Fruit fly (Drosophila melanogaster) whole organism, embryonic: Measurements from ENCODE around the gene CG1532.
A peak's percentile ranks its signal among the peaks of the same experiment; 100 is the strongest.

Source experiments
- Bteb2 ChIP-seq: fragments of 200-800 bp; sonication (Bioruptor generic); optimal IDR thresholded peaks from 2 replicates; lab custom pipeline; 2016; ENCODE audit warnings: missing biosample characterization, missing genetic modification characterization
- CG12391 ChIP-seq: fragments of 200-800 bp; sonication (Bioruptor generic); optimal IDR thresholded peaks from 3 replicates; lab custom pipeline; 2018; ENCODE audit warnings: missing biosample characterization, mild to moderate bottlenecking, missing genetic modification characterization, moderate library complexity
- CG15514 ChIP-seq: fragments of 200-800 bp; sonication (Bioruptor generic); optimal IDR thresholded peaks from 3 replicates; lab custom pipeline; 2017; ENCODE audit warnings: missing biosample characterization, missing genetic modification characterization, mild to moderate bottlenecking, moderate library complexity, missing genetic modification reagents
- CG15601 ChIP-seq: fragments of 200-800 bp; sonication (Bioruptor generic); optimal IDR thresholded peaks from 3 replicates; lab custom pipeline; 2019; ENCODE audit warnings: missing biosample characterization, mild to moderate bottlenecking, missing genetic modification characterization, moderate library complexity
- CG1647 ChIP-seq: fragments of 200-800 bp; sonication (Bioruptor generic); optimal IDR thresholded peaks from 3 replicates; lab custom pipeline; 2016; ENCODE audit warnings: missing biosample characterization, missing genetic modification characterization
- CG16863 ChIP-seq: fragments of 200-800 bp; sonication (Bioruptor generic); optimal IDR thresholded peaks from 3 replicates; lab custom pipeline; 2016; ENCODE audit warnings: missing biosample characterization, missing genetic modification characterization
- CG17829 ChIP-seq: fragments of 200-800 bp; optimal IDR thresholded peaks from 2 replicates; lab custom pipeline; 2019; ENCODE audit warnings: missing biosample characterization, mild to moderate bottlenecking, missing genetic modification characterization, moderate library complexity
- CG2116 ChIP-seq: fragments of 200-800 bp; sonication (Bioruptor generic); optimal IDR thresholded peaks from 3 replicates; lab custom pipeline; 2018; ENCODE audit warnings: missing biosample characterization, mild to moderate bottlenecking, missing genetic modification characterization
- CG4360 ChIP-seq: fragments of 200-800 bp; sonication (Bioruptor generic); IDR thresholded peaks from 2 replicates; pipeline ENCODE4 v1.3.6; 2022; ENCODE audit warnings: missing biosample characterization, missing genetic modification characterization
- CG4617 ChIP-seq: fragments of 200-800 bp; sonication (Bioruptor generic); optimal IDR thresholded peaks from 3 replicates; lab custom pipeline; 2016; ENCODE audit warnings: missing biosample characterization, missing genetic modification characterization, borderline replicate concordance
- CG6813 ChIP-seq: fragments of 200-800 bp; sonication (Bioruptor generic); optimal IDR thresholded peaks from 2 replicates; lab custom pipeline; 2017; ENCODE audit warnings: missing biosample characterization, missing genetic modification characterization, mild to moderate bottlenecking, moderate library complexity, missing genetic modification reagents
- CG6854 ChIP-seq: fragments of 200-800 bp; sonication (Bioruptor generic); optimal IDR thresholded peaks from 3 replicates; lab custom pipeline; 2017; ENCODE audit warnings: missing biosample characterization, mild to moderate bottlenecking, missing genetic modification characterization
- CG7372 ChIP-seq: fragments of 200-800 bp; sonication (Bioruptor generic); IDR thresholded peaks from 2 replicates; pipeline ENCODE4 v1.3.6; 2022; ENCODE audit warnings: missing biosample characterization, missing genetic modification characterization
- CG7963 ChIP-seq: fragments of 200-800 bp; sonication (Bioruptor generic); IDR thresholded peaks from 3 replicates; pipeline ENCODE4 v1.3.6; 2022; ENCODE audit warnings: missing biosample characterization, missing genetic modification characterization; ENCODE audit not compliant: partially characterized antibody
- CG8359 ChIP-seq: fragments of 200-800 bp; sonication (Bioruptor generic); optimal IDR thresholded peaks from 2 replicates; lab custom pipeline; 2017; ENCODE audit warnings: missing biosample characterization, mild to moderate bottlenecking, missing genetic modification characterization, borderline replicate concordance
- CG9609 ChIP-seq: fragments of 200-800 bp; sonication (Bioruptor generic); optimal IDR thresholded peaks from 3 replicates; lab custom pipeline; 2016; ENCODE audit warnings: missing biosample characterization, missing genetic modification characterization
- Dll ChIP-seq: fragments of 200-800 bp; sonication (Bioruptor generic); IDR thresholded peaks from 4 replicates; pipeline ENCODE4 v1.3.6; 2022; ENCODE audit warnings: missing biosample characterization, missing genetic modification characterization; ENCODE audit not compliant: partially characterized antibody
- E2f1 ChIP-seq: fragments of 200-800 bp; sonication (Bioruptor generic); IDR thresholded peaks from 2 replicates; pipeline ENCODE4 v1.3.6; 2022; ENCODE audit warnings: missing biosample characterization, missing genetic modification characterization
- Elba2 ChIP-seq: fragments of 200-800 bp; sonication (Bioruptor generic); optimal IDR thresholded peaks from 3 replicates; lab custom pipeline; 2016; ENCODE audit warnings: missing biosample characterization, missing genetic modification characterization
- Gsc ChIP-seq: fragments of 200-800 bp; sonication (Bioruptor generic); IDR thresholded peaks from 2 replicates; pipeline ENCODE4 v1.3.6; 2022; ENCODE audit warnings: missing biosample characterization, missing genetic modification characterization
- Gug ChIP-seq: fragments of 200-800 bp; sonication (Bioruptor generic); IDR thresholded peaks from 4 replicates; pipeline ENCODE4 v1.3.6; 2022; ENCODE audit warnings: missing biosample characterization, missing genetic modification characterization
- Hand ChIP-seq: fragments of 200-800 bp; sonication (Bioruptor generic); optimal IDR thresholded peaks from 2 replicates; lab custom pipeline; 2017; ENCODE audit warnings: mild to moderate bottlenecking, missing biosample characterization, missing genetic modification reagents, missing genetic modification characterization
- Mad ChIP-seq: fragments of 200-800 bp; sonication (Bioruptor generic); optimal IDR thresholded peaks from 2 replicates; lab custom pipeline; 2016; ENCODE audit warnings: missing biosample characterization, missing genetic modification characterization
- Max ChIP-seq: fragments of 200-800 bp; sonication (Bioruptor generic); optimal IDR thresholded peaks from 2 replicates; lab custom pipeline; 2016; ENCODE audit warnings: missing biosample characterization, mild to moderate bottlenecking, missing genetic modification characterization
- Six4 ChIP-seq: fragments of 200-800 bp; sonication (Bioruptor generic); optimal IDR thresholded peaks from 2 replicates; lab custom pipeline; 2016; ENCODE audit warnings: missing biosample characterization, missing genetic modification characterization
- Trl ChIP-seq, 3 experiments: fragments of >200 bp in 2 of 3; fragments of 200-800 bp in 1 of 3; sonication (Bioruptor generic) in 1 of 3; optimal IDR thresholded peaks; 2 replicates in 1 of 3; 3 replicates in 2 of 3; lab custom pipeline; 2016 to 2017; ENCODE audit warnings: missing biosample characterization in 1 of 3, missing genetic modification characterization in 1 of 3
- ac ChIP-seq: fragments of 200-800 bp; sonication (Bioruptor generic); optimal IDR thresholded peaks from 3 replicates; lab custom pipeline; 2017; ENCODE audit warnings: missing biosample characterization, mild to moderate bottlenecking, missing genetic modification characterization
- bbx ChIP-seq: fragments of 200-800 bp; sonication (Bioruptor generic); IDR thresholded peaks from 2 replicates; pipeline ENCODE4 v1.3.6; 2022; ENCODE audit warnings: missing biosample characterization, missing genetic modification characterization; ENCODE audit not compliant: partially characterized antibody
- cg ChIP-seq: fragments of 200-800 bp; sonication (Bioruptor generic); optimal IDR thresholded peaks from 3 replicates; lab custom pipeline; 2019; ENCODE audit warnings: missing biosample characterization, mild to moderate bottlenecking, missing genetic modification characterization, moderate library complexity
- gsb ChIP-seq: fragments of 200-800 bp; sonication (Bioruptor generic); IDR thresholded peaks from 2 replicates; pipeline ENCODE4 v1.3.6; 2022; ENCODE audit warnings: missing biosample characterization, missing genetic modification characterization
- gsb-n ChIP-seq: fragments of 200-800 bp; sonication (Bioruptor generic); optimal IDR thresholded peaks from 3 replicates; lab custom pipeline; 2018; ENCODE audit warnings: missing biosample characterization, mild to moderate bottlenecking, missing genetic modification characterization
- gt ChIP-seq: fragments of 200-800 bp; sonication (Bioruptor generic); IDR thresholded peaks from 2 replicates; pipeline ENCODE4 v1.3.6; 2022; ENCODE audit warnings: missing biosample characterization, missing genetic modification characterization
- h ChIP-seq: fragments of >200 bp; optimal IDR thresholded peaks from 2 replicates; lab custom pipeline; 2017
- ham ChIP-seq: fragments of 200-800 bp; sonication (Bioruptor generic); IDR thresholded peaks from 2 replicates; pipeline ENCODE4 v1.3.6; 2022; ENCODE audit warnings: missing biosample characterization, missing genetic modification characterization
- her ChIP-seq: fragments of 200-800 bp; sonication (Bioruptor generic); optimal IDR thresholded peaks from 2 replicates; lab custom pipeline; 2016; ENCODE audit warnings: missing biosample characterization, missing genetic modification characterization
- hth ChIP-seq: fragments of >200 bp; optimal IDR thresholded peaks from 2 replicates; lab custom pipeline; 2017; ENCODE audit warnings: inconsistent platforms
- kay ChIP-seq: fragments of 200-800 bp; sonication (Bioruptor generic); optimal IDR thresholded peaks from 2 replicates; lab custom pipeline; 2016; ENCODE audit warnings: missing biosample characterization, missing genetic modification characterization
- knrl ChIP-seq: fragments of 200-800 bp; sonication (Bioruptor generic); IDR thresholded peaks from 3 replicates; pipeline ENCODE4 v1.3.6; 2022; ENCODE audit warnings: missing biosample characterization, missing genetic modification characterization; ENCODE audit not compliant: partially characterized antibody
- psq ChIP-seq: fragments of 200-800 bp; sonication (Bioruptor generic); optimal IDR thresholded peaks from 2 replicates; lab custom pipeline; 2017; ENCODE audit warnings: missing biosample characterization, missing genetic modification characterization
- pzg ChIP-seq: fragments of 200-800 bp; sonication (Bioruptor generic); optimal IDR thresholded peaks from 3 replicates; lab custom pipeline; 2018; ENCODE audit warnings: missing biosample characterization, mild to moderate bottlenecking, missing genetic modification characterization, moderate library complexity
- run ChIP-seq: fragments of 200-800 bp; sonication (Bioruptor generic); optimal IDR thresholded peaks from 3 replicates; lab custom pipeline; 2018; ENCODE audit warnings: missing biosample characterization, mild to moderate bottlenecking, missing genetic modification characterization
- salm ChIP-seq: fragments of 200-800 bp; sonication (Bioruptor generic); optimal IDR thresholded peaks from 2 replicates; lab custom pipeline; 2018; ENCODE audit warnings: missing biosample characterization, mild to moderate bottlenecking, missing genetic modification characterization
- stc ChIP-seq: fragments of 200-800 bp; sonication (Bioruptor generic); IDR thresholded peaks from 2 replicates; pipeline ENCODE4 v1.3.6; 2022; ENCODE audit warnings: missing biosample characterization, missing genetic modification characterization
- tap ChIP-seq: fragments of 200-800 bp; optimal IDR thresholded peaks from 3 replicates; lab custom pipeline; 2019; ENCODE audit warnings: missing biosample characterization, mild to moderate bottlenecking, missing genetic modification characterization, moderate library complexity
- toy ChIP-seq: fragments of 200-800 bp; sonication (Bioruptor generic); IDR thresholded peaks from 2 replicates; pipeline ENCODE4 v1.3.6; 2022; ENCODE audit warnings: missing biosample characterization, missing genetic modification characterization
- tup ChIP-seq: fragments of 200-800 bp; sonication (Bioruptor generic); optimal IDR thresholded peaks from 2 replicates; lab custom pipeline; 2016; ENCODE audit warnings: missing biosample characterization, mild to moderate bottlenecking, missing genetic modification characterization, moderate library complexity
- twi ChIP-seq: fragments of 200-800 bp; optimal IDR thresholded peaks from 2 replicates; lab custom pipeline; 2019; ENCODE audit warnings: missing biosample characterization, mild to moderate bottlenecking, missing genetic modification characterization, moderate library complexity
- vfl ChIP-seq: fragments of 200-800 bp; sonication (Bioruptor generic); optimal IDR thresholded peaks from 2 replicates; lab custom pipeline; 2016; ENCODE audit warnings: missing biosample characterization, missing genetic modification characterization
- yki ChIP-seq: fragments of >200 bp; optimal IDR thresholded peaks from 3 replicates; lab custom pipeline; 2018

The CG1532 gene

dm6 chrX:21053099-21053715, 25.0 kb upstream of the CG1532 start (continued):
- TF ChIP-seq CG8359 (peak; percentile 39), toy (GFP tag; lab: Robert Waterston, UW) (peak; percentile 47; the same call in 1 of the 2 replicates), CG15514 (GFP tag; lab: Kevin White, UChicago) (peak; percentile 89), kay (GFP tag; lab: Kevin White, UChicago) (no peak), E2f1 (GFP tag; lab: Robert Waterston, UW) (peak; percentile 61), Gsc (GFP tag; lab: Robert Waterston, UW) (no peak), Bteb2 (GFP tag; lab: Kevin White, UChicago) (peak; percentile 75), CG9609 (GFP tag; lab: Kevin White, UChicago) (peak; percentile 55), CG6854 (GFP tag; lab: Kevin White, UChicago) (peak; percentile 82), ham (GFP tag; lab: Robert Waterston, UW) (0 out of 2 replicates have a peak, but pooled peaks have one; percentile 18), CG2116 (GFP tag; lab: Kevin White, UChicago) (peak; percentile 83), CG12391 (tag; lab: Kevin White, UChicago) (peak; percentile 76), CG1647 (GFP tag; lab: Kevin White, UChicago) (peak; percentile 63), CG16863 (GFP tag; lab: Kevin White, UChicago) (peak; percentile 68), gsb (GFP tag; lab: Robert Waterston, UW) (peak; percentile 44; the same call in 1 of the 2 replicates), gt (no peak), cg (GFP tag; lab: Kevin White, UChicago) (no peak), knrl (GFP tag; lab: Robert Waterston, UW) (peak; percentile 77; the same call in 2 of the 3 replicates), CG7963 (GFP tag; lab: Robert Waterston, UW) (peak; percentile 61; the same call in 1 of the 3 replicates), Elba2 (GFP tag; lab: Kevin White, UChicago) (no peak), run (tag; lab: Kevin White, UChicago) (peak; percentile 52), gsb-n (tag; lab: Kevin White, UChicago) (peak; percentile 59), Six4 (GFP tag; lab: Kevin White, UChicago) (peak; percentile 63), hth (lab: Kevin White, UChicago) (no peak), pzg (GFP tag; lab: Kevin White, UChicago) (peak; percentile 75), Trl (optimal IDR thresholded peaks at IDR 0.05; lab: Kevin White, UChicago) (no peak), Trl (GFP tag; optimal IDR thresholded peaks at IDR 0.05; lab: Kevin White, UChicago) (peak; percentile 72), Gug (peak; percentile 63; the same call in 2 of the 4 replicates), vfl (GFP tag; lab: Kevin White, UChicago) (peak; percentile 47), Mad (peak; percentile 79), stc (GFP tag; lab: Robert Waterston, UW) (peak; percentile 55; the same call in 1 of the 2 replicates), her (GFP tag; lab: Kevin White, UChicago) (peak; percentile 90), tap (tag; lab: Kevin White, UChicago) (peak; percentile 55), ac (GFP tag; lab: Kevin White, UChicago) (peak; percentile 85), salm (tag; lab: Kevin White, UChicago) (peak; percentile 60), tup (no peak), CG4617 (GFP tag; lab: Kevin White, UChicago) (peak; percentile 43), CG15601 (tag; lab: Kevin White, UChicago) (peak; percentile 56), yki (lab: Kevin White, UChicago) (no peak), psq (peak; percentile 18), bbx (GFP tag; lab: Robert Waterston, UW) (peak; percentile 79), h (lab: Kevin White, UChicago) (no peak), Max (GFP tag; lab: Kevin White, UChicago) (peak; percentile 72), CG6813 (peak; percentile 84), CG7372 (GFP tag; lab: Robert Waterston, UW) (peak; percentile 52; the same call in 1 of the 2 replicates), CG4360 (peak; percentile 55; the same call in 1 of the 2 replicates), Hand (GFP tag; lab: Kevin White, UChicago) (peak; percentile 66), CG17829 (tag; lab: Kevin White, UChicago) (peak; percentile 58), Dll (GFP tag; lab: Robert Waterston, UW) (peak; percentile 77), twi (tag; lab: Kevin White, UChicago) (peak; percentile 44)
